Fruit fly (Drosophila melanogaster) whole organism, adult: Measurements from ENCODE around the gene CG4686.

ENCODE experiments used
- CG12768 ChIP-seq: fragments of 200-800 bp; sonication (Bioruptor generic); optimal IDR thresholded peaks from 2 replicates; lab custom pipeline; 2017; ENCODE audit warnings: missing biosample characterization, missing genetic modification characterization, mild to moderate bottlenecking, moderate library complexity, missing genetic modification reagents
- CG14711 ChIP-seq: fragments of 200-800 bp; sonication (Bioruptor generic); optimal IDR thresholded peaks from 2 replicates; lab custom pipeline; 2018; ENCODE audit warnings: missing biosample characterization, mild to moderate bottlenecking, missing genetic modification characterization, moderate library complexity
- CG33017 ChIP-seq: fragments of 200-800 bp; sonication (Bioruptor generic); optimal IDR thresholded peaks from 2 replicates; lab custom pipeline; 2018; ENCODE audit warnings: missing biosample characterization, mild to moderate bottlenecking, missing genetic modification characterization, moderate library complexity
- CG5204 ChIP-seq: fragments of 200-800 bp; sonication (Bioruptor generic); optimal IDR thresholded peaks from 2 replicates; lab custom pipeline; 2016; ENCODE audit warnings: missing biosample characterization, missing genetic modification characterization
- CG7045 ChIP-seq: fragments of 200-800 bp; sonication (Bioruptor generic); optimal IDR thresholded peaks from 2 replicates; lab custom pipeline; 2017; ENCODE audit warnings: missing biosample characterization, mild to moderate bottlenecking, missing genetic modification characterization
- Hr96 ChIP-seq: fragments of 200-800 bp; sonication (Bioruptor generic); optimal IDR thresholded peaks from 2 replicates; lab custom pipeline; 2016; ENCODE audit warnings: missing biosample characterization, missing genetic modification characterization
- bab1 ChIP-seq: fragments of 200-800 bp; sonication (Bioruptor generic); optimal IDR thresholded peaks from 3 replicates; lab custom pipeline; 2019; ENCODE audit warnings: missing biosample characterization, mild to moderate bottlenecking, missing genetic modification characterization, moderate library complexity
- cic ChIP-seq: fragments of 200-800 bp; sonication (Bioruptor generic); optimal IDR thresholded peaks from 2 replicates; lab custom pipeline; 2017; ENCODE audit warnings: missing biosample characterization, mild to moderate bottlenecking, missing genetic modification characterization, moderate library complexity
- cnc ChIP-seq, 2 experiments: fragments of >200 bp; optimal IDR thresholded peaks; 2 replicates each; lab custom pipeline; 2017
- kay ChIP-seq: fragments of 200-800 bp; sonication (Bioruptor generic); peaks from one replicate; lab custom pipeline; 2016; ENCODE audit warnings: missing biosample characterization, missing genetic modification characterization, borderline replicate concordance
- pad ChIP-seq: fragments of 200-800 bp; sonication (Bioruptor generic); optimal IDR thresholded peaks from 3 replicates; lab custom pipeline; 2017; ENCODE audit warnings: missing biosample characterization, missing genetic modification characterization, mild to moderate bottlenecking, moderate library complexity, missing genetic modification reagents
- tj ChIP-seq: fragments of 200-800 bp; sonication (Bioruptor generic); optimal IDR thresholded peaks from 3 replicates; lab custom pipeline; 2017; ENCODE audit warnings: missing biosample characterization, mild to moderate bottlenecking, missing genetic modification characterization, moderate library complexity

dm6 chr3R:19911030-19911429 is 46.7 kb downstream of the CG4686 start:
- TF ChIP-seq CG33017 (tag; lab: Kevin White, UChicago) (no peak), bab1 (GFP tag; lab: Kevin White, UChicago) (no peak), CG12768 (GFP tag; lab: Kevin White, UChicago) (no peak), CG5204 (GFP tag; lab: Kevin White, UChicago) (no peak), cnc (optimal IDR thresholded peaks at IDR 0.05; lab: Kevin White, UChicago) (no peak), pad (GFP tag; lab: Kevin White, UChicago) (no peak), kay (GFP tag; lab: Kevin White, UChicago) (no peak), CG7045 (GFP tag; lab: Kevin White, UChicago) (no peak), cic (no peak), Hr96 (no peak), CG14711 (tag; lab: Kevin White, UChicago) (no peak), tj (GFP tag; lab: Kevin White, UChicago) (no peak)
